Worm (Caenorhabditis elegans) whole organism, midembryonic: Measurements from ENCODE around the gene F42H10.6.

ENCODE experiments used
- T22C8.4 ChIP-seq: fragments of 200-800 bp; sonication (Bioruptor generic); IDR thresholded peaks from 2 replicates; pipeline ENCODE4 v1.3.6; 2022; ENCODE audit warnings: missing genetic modification characterization, missing compliant biosample characterization
- cog-1 ChIP-seq: sonication (generic microtip); optimal IDR thresholded peaks from 2 replicates; lab custom pipeline; 2016; ENCODE audit warnings: missing genetic modification characterization, missing compliant biosample characterization
- flt-1 ChIP-seq: fragments of 200-800 bp; sonication (Bioruptor generic); IDR thresholded peaks from 2 replicates; pipeline ENCODE4 v1.3.6; 2022; ENCODE audit warnings: missing genetic modification characterization, missing compliant biosample characterization
- klf-2 ChIP-seq: fragments of 200-800 bp; sonication (Bioruptor generic); conservative IDR thresholded peaks from 2 replicates; pipeline ENCODE4 v1.3.6; 2022; ENCODE audit warnings: missing genetic modification reagents, missing genetic modification characterization, missing compliant biosample characterization
- ref-1 ChIP-seq: fragments of 200-800 bp; sonication (Bioruptor generic); conservative IDR thresholded peaks from 2 replicates; pipeline ENCODE4 v1.3.6; 2022; ENCODE audit warnings: missing genetic modification reagents, missing genetic modification characterization, missing compliant biosample characterization
- tab-1 ChIP-seq: fragments of 200-800 bp; sonication (Bioruptor generic); IDR thresholded peaks from 2 replicates; pipeline ENCODE4 v1.3.6; 2022; ENCODE audit warnings: missing genetic modification characterization, missing compliant biosample characterization
- ztf-23 ChIP-seq: fragments of 200-800 bp; sonication (Bioruptor generic); IDR thresholded peaks from 2 replicates; pipeline ENCODE4 v1.3.6; 2022; ENCODE audit warnings: missing genetic modification reagents, missing genetic modification characterization, missing compliant biosample characterization
- ztf-29 ChIP-seq: fragments of 200-800 bp; sonication (Bioruptor generic); IDR thresholded peaks from 2 replicates; pipeline ENCODE4 v1.3.6; 2022; ENCODE audit warnings: missing genetic modification reagents, missing genetic modification characterization, missing compliant biosample characterization

DNA sequence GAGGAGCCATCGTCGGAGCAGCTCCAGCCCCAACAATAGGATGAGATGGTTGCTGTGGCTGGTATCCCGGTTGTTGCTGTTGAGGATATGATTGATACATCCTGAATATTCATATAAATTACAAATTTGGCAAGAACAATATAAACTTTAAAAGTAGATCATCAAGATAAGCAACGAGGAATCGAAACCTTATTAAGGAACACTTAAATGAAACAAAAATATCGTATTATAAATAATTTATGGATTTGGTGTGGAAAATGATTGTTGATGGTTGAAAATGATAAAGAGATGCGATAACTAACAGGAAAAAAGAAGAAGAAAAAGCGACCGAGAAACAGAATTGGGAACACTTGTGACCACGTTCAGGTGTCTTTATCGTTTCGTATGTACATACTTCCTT is 40.9 kb downstream of the F42H10.6 start, which contains the start of gene pqn-96:
- TF ChIP-seq ztf-23 (GFP tag; lab: Robert Waterston, UW) = no peak
- TF ChIP-seq flt-1 (GFP tag; lab: Robert Waterston, UW) = no peak
- no peak for TF ChIP-seq klf-2 (GFP tag; lab: Robert Waterston, UW)
- no peak for TF ChIP-seq ztf-29 (GFP tag; lab: Robert Waterston, UW)
- TF ChIP-seq cog-1 (tag; lab: Kevin White, UChicago) = no peak
- no peak for TF ChIP-seq ref-1 (GFP tag; lab: Robert Waterston, UW)
- no peak for TF ChIP-seq T22C8.4 (GFP tag; lab: Robert Waterston, UW)
- TF ChIP-seq tab-1 (GFP tag; lab: Robert Waterston, UW) = no peak
